Fruit fly (Drosophila melanogaster): Measurements from ENCODE around the gene UQCR-14.

- no peak for TF ChIP-seq CG5204 (GFP tag; optimal IDR thresholded peaks at IDR 0.05)
- TF ChIP-seq CG11617 (GFP tag; optimal IDR thresholded peaks at IDR 0.05): no peak
- TF ChIP-seq CG33017 (tag; optimal IDR thresholded peaks at IDR 0.05): no peak
- no peak for TF ChIP-seq kay (GFP tag; ENCODE audit: borderline replicate concordance)
- no peak for TF ChIP-seq CG12768 (GFP tag; optimal IDR thresholded peaks at IDR 0.05)
- no peak for TF ChIP-seq pad (GFP tag; optimal IDR thresholded peaks at IDR 0.05)
- no peak for TF ChIP-seq CG14711 (tag; optimal IDR thresholded peaks at IDR 0.05)
- TF ChIP-seq CG1620 (GFP tag; optimal IDR thresholded peaks at IDR 0.05): no peak
- TF ChIP-seq CG7101 (tag; optimal IDR thresholded peaks at IDR 0.05): no peak
- TF ChIP-seq toe (GFP tag; optimal IDR thresholded peaks at IDR 0.05): no peak
- no peak for TF ChIP-seq cnc (optimal IDR thresholded peaks at IDR 0.05)
These were observed 11.5 kb downstream of the UQCR-14 start, which contains the start of gene ERp44 for dm6 chrX:16297618-16298017.
